Fruit fly (Drosophila melanogaster) whole organism, embryonic: Measurements from ENCODE around the gene Syx4.

Experiments used
- ATbp ChIP-seq: fragments of 200-800 bp; sonication (Bioruptor generic); optimal IDR thresholded peaks from 2 replicates; lab custom pipeline; 2017; ENCODE audit warnings: missing biosample characterization, mild to moderate bottlenecking, missing genetic modification characterization, missing genetic modification reagents
- Aef1 ChIP-seq: fragments of 200-800 bp; sonication (Bioruptor generic); IDR thresholded peaks from 3 replicates; pipeline ENCODE4 v1.3.6; 2022; ENCODE audit warnings: missing biosample characterization, missing genetic modification characterization
- Asciz ChIP-seq: fragments of 200-800 bp; sonication (Bioruptor generic); optimal IDR thresholded peaks from 2 replicates; lab custom pipeline; 2017; ENCODE audit warnings: missing biosample characterization, mild to moderate bottlenecking, missing genetic modification characterization, missing genetic modification reagents
- CG10209 ChIP-seq: fragments of 200-800 bp; sonication (Bioruptor generic); optimal IDR thresholded peaks from 3 replicates; lab custom pipeline; 2017; ENCODE audit warnings: missing biosample characterization, mild to moderate bottlenecking, missing genetic modification characterization, missing genetic modification reagents
- CG11085 ChIP-seq: fragments of 200-800 bp; sonication (Bioruptor generic); IDR thresholded peaks from 2 replicates; pipeline ENCODE4 v1.3.6; 2022; ENCODE audit warnings: missing biosample characterization, missing genetic modification characterization
- CG11456 ChIP-seq: fragments of 200-800 bp; sonication (Bioruptor generic); IDR thresholded peaks from 3 replicates; pipeline ENCODE4 v1.3.6; 2022; ENCODE audit warnings: missing biosample characterization, missing genetic modification characterization
- CG11695 ChIP-seq: fragments of 200-800 bp; sonication (Bioruptor generic); IDR thresholded peaks from 3 replicates; pipeline ENCODE4 v1.3.6; 2022; ENCODE audit warnings: missing biosample characterization, missing genetic modification characterization
- CG13424 ChIP-seq: fragments of 200-800 bp; sonication (Bioruptor generic); optimal IDR thresholded peaks from 2 replicates; lab custom pipeline; 2019; ENCODE audit warnings: missing biosample characterization, mild to moderate bottlenecking, missing genetic modification characterization, moderate library complexity
- CG15011 ChIP-seq: fragments of 200-800 bp; sonication (Bioruptor generic); optimal IDR thresholded peaks from 3 replicates; lab custom pipeline; 2018; ENCODE audit warnings: missing biosample characterization, mild to moderate bottlenecking, missing genetic modification characterization
- CG1602 ChIP-seq: fragments of 200-800 bp; sonication (Bioruptor generic); optimal IDR thresholded peaks from 3 replicates; lab custom pipeline; 2016; ENCODE audit warnings: missing biosample characterization, missing genetic modification characterization
- CG16813 ChIP-seq: fragments of 200-800 bp; sonication (Bioruptor generic); IDR thresholded peaks from 3 replicates; pipeline ENCODE4 v1.3.6; 2022; ENCODE audit warnings: missing biosample characterization, missing genetic modification characterization; ENCODE audit not compliant: partially characterized antibody
- CG17568 ChIP-seq: fragments of 200-800 bp; sonication (Bioruptor generic); optimal IDR thresholded peaks from 2 replicates; lab custom pipeline; 2018; ENCODE audit warnings: missing biosample characterization, mild to moderate bottlenecking, missing genetic modification characterization, moderate library complexity
- CG1832 ChIP-seq: fragments of 200-800 bp; sonication (Bioruptor generic); optimal IDR thresholded peaks from 2 replicates; lab custom pipeline; 2017; ENCODE audit warnings: missing biosample characterization, mild to moderate bottlenecking, missing genetic modification characterization, inconsistent platforms
- CG18476 ChIP-seq: fragments of 200-800 bp; sonication (Bioruptor generic); optimal IDR thresholded peaks from 2 replicates; lab custom pipeline; 2016; ENCODE audit warnings: missing biosample characterization, mild to moderate bottlenecking, missing genetic modification characterization
- CG2116 ChIP-seq: fragments of 200-800 bp; sonication (Bioruptor generic); optimal IDR thresholded peaks from 3 replicates; lab custom pipeline; 2018; ENCODE audit warnings: missing biosample characterization, mild to moderate bottlenecking, missing genetic modification characterization
- CG2199 ChIP-seq: fragments of 200-800 bp; sonication (Bioruptor generic); IDR thresholded peaks from 3 replicates; pipeline ENCODE4 v1.3.6; 2022; ENCODE audit warnings: missing biosample characterization, missing genetic modification characterization
- CG2678 ChIP-seq: fragments of 200-800 bp; sonication (Bioruptor generic); optimal IDR thresholded peaks from 3 replicates; lab custom pipeline; 2019; ENCODE audit warnings: missing biosample characterization, mild to moderate bottlenecking, missing genetic modification characterization, moderate library complexity
- CG30020 ChIP-seq: fragments of 200-800 bp; optimal IDR thresholded peaks from 2 replicates; lab custom pipeline; 2019; ENCODE audit warnings: missing biosample characterization, mild to moderate bottlenecking, missing genetic modification characterization, moderate library complexity
- CG33557 ChIP-seq: fragments of 200-800 bp; sonication (Bioruptor generic); optimal IDR thresholded peaks from 2 replicates; lab custom pipeline; 2019; ENCODE audit warnings: missing biosample characterization, mild to moderate bottlenecking, missing genetic modification characterization, moderate library complexity
- CG34376 ChIP-seq: fragments of 200-800 bp; sonication (Bioruptor generic); optimal IDR thresholded peaks from 2 replicates; lab custom pipeline; 2018; ENCODE audit warnings: missing biosample characterization, mild to moderate bottlenecking, missing genetic modification characterization
- CG3838 ChIP-seq: fragments of 200-800 bp; sonication (Bioruptor generic); optimal IDR thresholded peaks from 3 replicates; lab custom pipeline; 2016; ENCODE audit warnings: missing biosample characterization, missing genetic modification characterization
- CG3847 ChIP-seq: fragments of 200-800 bp; sonication (Bioruptor generic); IDR thresholded peaks from 2 replicates; pipeline ENCODE4 v1.3.6; 2022; ENCODE audit warnings: missing biosample characterization, missing genetic modification characterization
- CG4282 ChIP-seq: fragments of 200-800 bp; sonication (Bioruptor generic); optimal IDR thresholded peaks from 2 replicates; lab custom pipeline; 2016; ENCODE audit warnings: missing biosample characterization, missing genetic modification characterization
- CG4617 ChIP-seq: fragments of 200-800 bp; sonication (Bioruptor generic); optimal IDR thresholded peaks from 3 replicates; lab custom pipeline; 2016; ENCODE audit warnings: missing biosample characterization, missing genetic modification characterization, borderline replicate concordance
- CG5953 ChIP-seq: fragments of 200-800 bp; sonication (Bioruptor generic); IDR thresholded peaks from 2 replicates; pipeline ENCODE4 v1.3.6; 2022; ENCODE audit warnings: missing biosample characterization, missing genetic modification characterization
- CG6813 ChIP-seq: fragments of 200-800 bp; sonication (Bioruptor generic); optimal IDR thresholded peaks from 2 replicates; lab custom pipeline; 2017; ENCODE audit warnings: missing biosample characterization, missing genetic modification characterization, mild to moderate bottlenecking, moderate library complexity, missing genetic modification reagents
- CG7745 ChIP-seq: fragments of 200-800 bp; sonication (Bioruptor generic); optimal IDR thresholded peaks from 2 replicates; lab custom pipeline; 2018; ENCODE audit warnings: missing biosample characterization, mild to moderate bottlenecking, missing genetic modification characterization, moderate library complexity
- CG8388 ChIP-seq: fragments of 200-800 bp; sonication (Bioruptor generic); optimal IDR thresholded peaks from 2 replicates; lab custom pipeline; 2019; ENCODE audit warnings: missing biosample characterization, mild to moderate bottlenecking, missing genetic modification characterization, moderate library complexity
- D ChIP-seq, 2 experiments: fragments of 200-800 bp in 1 of 2; fragments of >200 bp in 1 of 2; sonication (Bioruptor generic) in 1 of 2; optimal IDR thresholded peaks; 2 replicates in 1 of 2; 3 replicates in 1 of 2; lab custom pipeline; 2017; ENCODE audit warnings: mild to moderate bottlenecking in 1 of 2, missing biosample characterization in 1 of 2, missing genetic modification characterization in 1 of 2, missing genetic modification reagents in 1 of 2
- Dip2 ChIP-seq: fragments of 200-800 bp; sonication (Bioruptor generic); IDR thresholded peaks from 2 replicates; pipeline ENCODE4 v1.3.6; 2022; ENCODE audit warnings: missing biosample characterization, missing genetic modification characterization
- Doc2 ChIP-seq: fragments of 200-800 bp; sonication (Bioruptor generic); IDR thresholded peaks from 2 replicates; pipeline ENCODE4 v1.3.6; 2022; ENCODE audit warnings: missing biosample characterization, missing genetic modification characterization
- GATAe ChIP-seq: fragments of 200-800 bp; sonication (Bioruptor generic); conservative IDR thresholded peaks from 2 replicates; pipeline ENCODE4 v1.3.6; 2022; ENCODE audit warnings: missing biosample characterization, missing genetic modification characterization
- HmgZ ChIP-seq: fragments of 200-800 bp; sonication (Bioruptor generic); optimal IDR thresholded peaks from 2 replicates; lab custom pipeline; 2018; ENCODE audit warnings: missing biosample characterization, mild to moderate bottlenecking, missing genetic modification characterization
- Jarid2 ChIP-seq: fragments of 200-800 bp; sonication (Bioruptor generic); optimal IDR thresholded peaks from 3 replicates; lab custom pipeline; 2017; ENCODE audit warnings: mild to moderate bottlenecking, missing biosample characterization, missing genetic modification reagents, missing genetic modification characterization
- Nf-YC ChIP-seq: fragments of 200-800 bp; optimal IDR thresholded peaks from 3 replicates; lab custom pipeline; 2019; ENCODE audit warnings: missing biosample characterization, mild to moderate bottlenecking, missing genetic modification characterization, moderate library complexity
- Optix ChIP-seq: fragments of 200-800 bp; sonication (Bioruptor generic); IDR thresholded peaks from 3 replicates; pipeline ENCODE4 v1.3.6; 2022; ENCODE audit warnings: missing biosample characterization, missing genetic modification characterization
- Tbp ChIP-seq: fragments of >200 bp; optimal IDR thresholded peaks from 2 replicates; lab custom pipeline; 2018; ENCODE audit warnings: missing biosample characterization, missing genetic modification characterization
- bbx ChIP-seq: fragments of 200-800 bp; sonication (Bioruptor generic); IDR thresholded peaks from 2 replicates; pipeline ENCODE4 v1.3.6; 2022; ENCODE audit warnings: missing biosample characterization, missing genetic modification characterization; ENCODE audit not compliant: partially characterized antibody
- bowl ChIP-seq: fragments of 200-800 bp; sonication (Bioruptor generic); IDR thresholded peaks from 2 replicates; pipeline ENCODE4 v1.3.6; 2022; ENCODE audit warnings: missing biosample characterization, missing genetic modification characterization
- hbn ChIP-seq: fragments of 200-800 bp; sonication (Bioruptor generic); IDR thresholded peaks from 2 replicates; pipeline ENCODE4 v1.3.6; 2022; ENCODE audit warnings: missing biosample characterization, missing genetic modification characterization; ENCODE audit not compliant: partially characterized antibody
- jigr1 ChIP-seq: fragments of 200-800 bp; sonication (Bioruptor generic); IDR thresholded peaks from 3 replicates; pipeline ENCODE4 v1.3.6; 2022; ENCODE audit warnings: missing biosample characterization, missing genetic modification characterization
- klu ChIP-seq: fragments of 200-800 bp; sonication (Bioruptor generic); IDR thresholded peaks from 2 replicates; pipeline ENCODE4 v1.3.6; 2022; ENCODE audit warnings: missing biosample characterization, missing genetic modification characterization
- mld ChIP-seq: fragments of 200-800 bp; sonication (Bioruptor generic); IDR thresholded peaks from 3 replicates; pipeline ENCODE4 v1.3.6; 2022; ENCODE audit warnings: missing biosample characterization, missing genetic modification characterization; ENCODE audit not compliant: partially characterized antibody
- rib ChIP-seq: fragments of 200-800 bp; sonication (Bioruptor generic); IDR thresholded peaks from 2 replicates; pipeline ENCODE4 v1.3.6; 2022; ENCODE audit warnings: missing biosample characterization, missing genetic modification characterization
- sens-2 ChIP-seq: fragments of 200-800 bp; sonication (Bioruptor generic); IDR thresholded peaks from 2 replicates; pipeline ENCODE4 v1.3.6; 2022; ENCODE audit warnings: missing biosample characterization, missing genetic modification characterization
- sna ChIP-seq: fragments of 200-800 bp; sonication (Bioruptor generic); IDR thresholded peaks from 2 replicates; pipeline ENCODE4 v1.3.6; 2022; ENCODE audit warnings: missing biosample characterization, missing genetic modification characterization; ENCODE audit not compliant: partially characterized antibody
- sug ChIP-seq: fragments of 200-800 bp; optimal IDR thresholded peaks from 2 replicates; lab custom pipeline; 2019; ENCODE audit warnings: missing biosample characterization, mild to moderate bottlenecking, missing genetic modification characterization, moderate library complexity
- tna ChIP-seq: fragments of 200-800 bp; sonication (Bioruptor generic); IDR thresholded peaks from 2 replicates; pipeline ENCODE4 v1.3.6; 2022; ENCODE audit warnings: missing biosample characterization, missing genetic modification characterization; ENCODE audit not compliant: partially characterized antibody
- yki ChIP-seq: fragments of >200 bp; optimal IDR thresholded peaks from 3 replicates; lab custom pipeline; 2018
- zen2 ChIP-seq: fragments of 200-800 bp; sonication (Bioruptor generic); IDR thresholded peaks from 3 replicates; pipeline ENCODE4 v1.3.6; 2022; ENCODE audit warnings: missing biosample characterization, missing genetic modification characterization; ENCODE audit not compliant: partially characterized antibody

Gene Syx4

dm6 chrX:2703693-2704092, 40.2 kb downstream of the Syx4 start, which contains the start of gene Ugalt (continued):
- TF ChIP-seq CG16813 (GFP tag; lab: Robert Waterston, UW): no peak
- peak; percentile 100 for TF ChIP-seq CG5953 (GFP tag; lab: Robert Waterston, UW)
- TF ChIP-seq CG10209 (GFP tag; lab: Kevin White, UChicago): peak; percentile 100
- peak; percentile 100 for TF ChIP-seq GATAe (GFP tag; lab: Robert Waterston, UW)
- TF ChIP-seq ATbp: peak; percentile 100
- no peak for TF ChIP-seq sna (GFP tag; lab: Robert Waterston, UW)
- peak; percentile 94 for TF ChIP-seq CG30020 (tag; lab: Kevin White, UChicago)
- TF ChIP-seq CG1602 (GFP tag; lab: Kevin White, UChicago): peak; percentile 100
- TF ChIP-seq CG6813 (GFP tag; lab: Kevin White, UChicago): peak; percentile 100
- TF ChIP-seq jigr1 (GFP tag; lab: Robert Waterston, UW): peak; percentile 100
- peak; percentile 100 for TF ChIP-seq klu (GFP tag; lab: Robert Waterston, UW)
- TF ChIP-seq CG4282 (GFP tag; lab: Kevin White, UChicago): peak; percentile 100
- peak; percentile 80 for TF ChIP-seq CG1832 (GFP tag; lab: Kevin White, UChicago)
- TF ChIP-seq CG34376 (GFP tag; lab: Kevin White, UChicago): peak; percentile 100
- peak; percentile 100 for TF ChIP-seq CG2678 (tag; lab: Kevin White, UChicago)
- peak; percentile 100 for TF ChIP-seq CG2199 (GFP tag; lab: Robert Waterston, UW)
- no peak for TF ChIP-seq zen2 (GFP tag; lab: Robert Waterston, UW)
- no peak for TF ChIP-seq tna (GFP tag; lab: Robert Waterston, UW)
- peak; percentile 100 for TF ChIP-seq CG15011
- peak; percentile 100 for TF ChIP-seq Aef1 (GFP tag; lab: Robert Waterston, UW)
- TF ChIP-seq CG8388 (GFP tag; lab: Kevin White, UChicago): peak; percentile 100
- peak; percentile 96 for TF ChIP-seq CG7745 (tag; lab: Kevin White, UChicago)
- peak; percentile 100 for TF ChIP-seq CG13424 (tag; lab: Kevin White, UChicago)
- peak; percentile 100 for TF ChIP-seq Asciz (GFP tag; lab: Kevin White, UChicago)
- peak; percentile 100 for TF ChIP-seq sens-2 (GFP tag; lab: Robert Waterston, UW)
- TF ChIP-seq CG11085 (GFP tag; lab: Robert Waterston, UW): peak; percentile 100
- peak; percentile 100 for TF ChIP-seq bowl
- TF ChIP-seq CG11695 (GFP tag; lab: Robert Waterston, UW): peak; percentile 100
- TF ChIP-seq mld (GFP tag; lab: Robert Waterston, UW): no peak
- TF ChIP-seq CG3838 (GFP tag; lab: Kevin White, UChicago): peak; percentile 100
- TF ChIP-seq D (optimal IDR thresholded peaks at IDR 0.05; lab: Kevin White, UChicago): no peak
- TF ChIP-seq D (GFP tag; optimal IDR thresholded peaks at IDR 0.05; lab: Kevin White, UChicago): peak; percentile 100
- no peak for TF ChIP-seq yki (lab: Kevin White, UChicago)
- peak; percentile 99 for TF ChIP-seq CG33557 (GFP tag; lab: Kevin White, UChicago)
- TF ChIP-seq CG2116 (GFP tag; lab: Kevin White, UChicago): peak; percentile 95
- TF ChIP-seq Nf-YC: peak; percentile 96
- peak; percentile 100 for TF ChIP-seq CG18476 (GFP tag; lab: Kevin White, UChicago)
- peak; percentile 100 for TF ChIP-seq rib (GFP tag; lab: Robert Waterston, UW)
- TF ChIP-seq hbn (GFP tag; lab: Robert Waterston, UW): no peak
- TF ChIP-seq Tbp (GFP tag; lab: Kevin White, UChicago): no peak
- TF ChIP-seq sug (tag; lab: Kevin White, UChicago): peak; percentile 99
- peak; percentile 88 for TF ChIP-seq Dip2 (GFP tag; lab: Robert Waterston, UW)
- TF ChIP-seq Jarid2 (GFP tag; lab: Kevin White, UChicago): peak; percentile 100
- peak; percentile 100 for TF ChIP-seq CG17568
- TF ChIP-seq CG3847: peak; percentile 100
- peak; percentile 100 for TF ChIP-seq HmgZ (tag; lab: Kevin White, UChicago)
- peak; percentile 100 for TF ChIP-seq CG11456 (GFP tag; lab: Robert Waterston, UW)
- TF ChIP-seq bbx (GFP tag; lab: Robert Waterston, UW): peak; percentile 51
- peak; percentile 100 for TF ChIP-seq Optix (GFP tag; lab: Robert Waterston, UW)
- peak; percentile 100 for TF ChIP-seq CG4617 (GFP tag; lab: Kevin White, UChicago)
- peak; percentile 100 for TF ChIP-seq Doc2 (GFP tag; lab: Robert Waterston, UW)
